Fruit fly (Drosophila melanogaster) whole organism, embryonic: ENCODE results near the gene Trm7-32.

ENCODE experiments used
- BtbVII ChIP-seq: fragments of 200-800 bp; sonication (Bioruptor generic); optimal IDR thresholded peaks from 3 replicates; lab custom pipeline; 2017; ENCODE audit warnings: missing biosample characterization, mild to moderate bottlenecking, missing genetic modification characterization
- CG10321 ChIP-seq: fragments of 200-800 bp; sonication (Bioruptor generic); IDR thresholded peaks from 2 replicates; pipeline ENCODE4 v1.3.6; 2022; ENCODE audit warnings: missing biosample characterization, missing genetic modification characterization
- CG11504 ChIP-seq: fragments of 200-800 bp; sonication (Bioruptor generic); optimal IDR thresholded peaks from 3 replicates; lab custom pipeline; 2019; ENCODE audit warnings: missing biosample characterization, mild to moderate bottlenecking, missing genetic modification characterization, moderate library complexity
- CG15601 ChIP-seq: fragments of 200-800 bp; sonication (Bioruptor generic); optimal IDR thresholded peaks from 3 replicates; lab custom pipeline; 2019; ENCODE audit warnings: missing biosample characterization, mild to moderate bottlenecking, missing genetic modification characterization, moderate library complexity
- CG17361 ChIP-seq: fragments of 200-800 bp; sonication (Bioruptor generic); IDR thresholded peaks from 3 replicates; pipeline ENCODE4 v1.3.6; 2022; ENCODE audit warnings: missing biosample characterization, missing genetic modification characterization
- CG17568 ChIP-seq: fragments of 200-800 bp; sonication (Bioruptor generic); optimal IDR thresholded peaks from 2 replicates; lab custom pipeline; 2018; ENCODE audit warnings: missing biosample characterization, mild to moderate bottlenecking, missing genetic modification characterization, moderate library complexity
- CG18764 ChIP-seq: fragments of 200-800 bp; sonication (Bioruptor generic); optimal IDR thresholded peaks from 3 replicates; lab custom pipeline; 2016; ENCODE audit warnings: missing biosample characterization, missing genetic modification characterization
- CG2116 ChIP-seq: fragments of 200-800 bp; sonication (Bioruptor generic); optimal IDR thresholded peaks from 3 replicates; lab custom pipeline; 2018; ENCODE audit warnings: missing biosample characterization, mild to moderate bottlenecking, missing genetic modification characterization
- CG30020 ChIP-seq: fragments of 200-800 bp; optimal IDR thresholded peaks from 2 replicates; lab custom pipeline; 2019; ENCODE audit warnings: missing biosample characterization, mild to moderate bottlenecking, missing genetic modification characterization, moderate library complexity
- CG30431 ChIP-seq: fragments of 200-800 bp; sonication (Bioruptor generic); optimal IDR thresholded peaks from 2 replicates; lab custom pipeline; 2017; ENCODE audit warnings: missing biosample characterization, missing genetic modification characterization
- CG31365 ChIP-seq: fragments of 200-800 bp; sonication (Bioruptor generic); optimal IDR thresholded peaks from 2 replicates; lab custom pipeline; 2018; ENCODE audit warnings: missing biosample characterization, mild to moderate bottlenecking, missing genetic modification characterization
- CG31441 ChIP-seq: fragments of 200-800 bp; sonication (Bioruptor generic); IDR thresholded peaks from 2 replicates; pipeline ENCODE4 v1.3.6; 2022; ENCODE audit warnings: missing biosample characterization, missing genetic modification characterization
- CG32532 ChIP-seq: fragments of 200-800 bp; sonication (Bioruptor generic); IDR thresholded peaks from 2 replicates; pipeline ENCODE4 v1.3.6; 2022; ENCODE audit warnings: missing biosample characterization, missing genetic modification characterization
- CG33213 ChIP-seq: fragments of 200-800 bp; sonication (Bioruptor generic); optimal IDR thresholded peaks from 3 replicates; lab custom pipeline; 2016; ENCODE audit warnings: missing biosample characterization, missing genetic modification characterization
- CG34376 ChIP-seq: fragments of 200-800 bp; sonication (Bioruptor generic); optimal IDR thresholded peaks from 2 replicates; lab custom pipeline; 2018; ENCODE audit warnings: missing biosample characterization, mild to moderate bottlenecking, missing genetic modification characterization
- CG4617 ChIP-seq: fragments of 200-800 bp; sonication (Bioruptor generic); optimal IDR thresholded peaks from 3 replicates; lab custom pipeline; 2016; ENCODE audit warnings: missing biosample characterization, missing genetic modification characterization, borderline replicate concordance
- CG4854 ChIP-seq: fragments of 200-800 bp; sonication (Bioruptor generic); optimal IDR thresholded peaks from 2 replicates; lab custom pipeline; 2016; ENCODE audit warnings: missing biosample characterization, missing genetic modification characterization, inconsistent platforms
- CG9876 ChIP-seq: fragments of 200-800 bp; sonication (Bioruptor generic); optimal IDR thresholded peaks from 2 replicates; lab custom pipeline; 2016; ENCODE audit warnings: missing biosample characterization, missing genetic modification characterization
- D19B ChIP-seq: fragments of 200-800 bp; sonication (Bioruptor generic); optimal IDR thresholded peaks from 2 replicates; lab custom pipeline; 2017; ENCODE audit warnings: missing biosample characterization, mild to moderate bottlenecking, missing genetic modification characterization
- Dip3 ChIP-seq: fragments of 200-800 bp; sonication (Bioruptor generic); optimal IDR thresholded peaks from 3 replicates; lab custom pipeline; 2016; ENCODE audit warnings: missing biosample characterization, missing genetic modification characterization
- Fer1 ChIP-seq: fragments of 200-800 bp; sonication (Bioruptor generic); optimal IDR thresholded peaks from 2 replicates; lab custom pipeline; 2017; ENCODE audit warnings: missing biosample characterization, mild to moderate bottlenecking, missing genetic modification characterization
- HLH54F ChIP-seq: fragments of 200-800 bp; sonication (Bioruptor generic); optimal IDR thresholded peaks from 3 replicates; lab custom pipeline; 2016; ENCODE audit warnings: missing biosample characterization, missing genetic modification characterization
- HmgD ChIP-seq: fragments of 200-800 bp; sonication (Bioruptor generic); optimal IDR thresholded peaks from 3 replicates; lab custom pipeline; 2016; ENCODE audit warnings: missing biosample characterization, missing genetic modification characterization
- Lim3 ChIP-seq: fragments of 200-800 bp; sonication (Bioruptor generic); IDR thresholded peaks from 2 replicates; pipeline ENCODE4 v1.3.6; 2022; ENCODE audit warnings: missing biosample characterization, missing genetic modification characterization
- NC2α ChIP-seq: fragments of 200-800 bp; sonication (Bioruptor generic); optimal IDR thresholded peaks from 2 replicates; lab custom pipeline; 2016; ENCODE audit warnings: missing biosample characterization, missing genetic modification characterization
- Nf-YB ChIP-seq: fragments of 200-800 bp; sonication (Bioruptor generic); optimal IDR thresholded peaks from 3 replicates; lab custom pipeline; 2019; ENCODE audit warnings: missing biosample characterization, mild to moderate bottlenecking, missing genetic modification characterization, moderate library complexity
- Oaz ChIP-seq: fragments of 200-800 bp; sonication (Bioruptor generic); IDR thresholded peaks from 2 replicates; pipeline ENCODE4 v1.3.6; 2022; ENCODE audit warnings: missing biosample characterization, missing genetic modification characterization
- Optix ChIP-seq: fragments of 200-800 bp; sonication (Bioruptor generic); IDR thresholded peaks from 3 replicates; pipeline ENCODE4 v1.3.6; 2022; ENCODE audit warnings: missing biosample characterization, missing genetic modification characterization
- Scr ChIP-seq: fragments of 200-800 bp; sonication (Bioruptor generic); IDR thresholded peaks from 2 replicates; pipeline ENCODE4 v1.3.6; 2022; ENCODE audit warnings: missing biosample characterization, missing genetic modification characterization; ENCODE audit not compliant: partially characterized antibody
- Sry-β ChIP-seq: fragments of 200-800 bp; sonication (Bioruptor generic); optimal IDR thresholded peaks from 2 replicates; lab custom pipeline; 2018; ENCODE audit warnings: missing biosample characterization, mild to moderate bottlenecking, missing genetic modification characterization, moderate library complexity
- Taf1 ChIP-seq: fragments of 200-800 bp; sonication (Bioruptor generic); IDR thresholded peaks from 2 replicates; pipeline ENCODE4 v1.3.6; 2022; ENCODE audit warnings: missing biosample characterization, missing genetic modification characterization
- Trl ChIP-seq, 3 experiments: fragments of >200 bp in 2 of 3; fragments of 200-800 bp in 1 of 3; sonication (Bioruptor generic) in 1 of 3; optimal IDR thresholded peaks; 2 replicates in 1 of 3; 3 replicates in 2 of 3; lab custom pipeline; 2016 to 2017; ENCODE audit warnings: missing biosample characterization in 1 of 3, missing genetic modification characterization in 1 of 3
- bab2 ChIP-seq: fragments of 200-800 bp; sonication (Bioruptor generic); optimal IDR thresholded peaks from 2 replicates; lab custom pipeline; 2016; ENCODE audit warnings: missing biosample characterization, missing genetic modification characterization
- bigmax ChIP-seq: fragments of 200-800 bp; sonication (Bioruptor generic); optimal IDR thresholded peaks from 2 replicates; lab custom pipeline; 2018; ENCODE audit warnings: missing biosample characterization, mild to moderate bottlenecking, missing genetic modification characterization
- caup ChIP-seq: fragments of 200-800 bp; sonication (Bioruptor generic); optimal IDR thresholded peaks from 3 replicates; lab custom pipeline; 2017; ENCODE audit warnings: missing biosample characterization, mild to moderate bottlenecking, missing genetic modification characterization, moderate library complexity; ENCODE audit not compliant: severe bottlenecking
- dpn ChIP-seq, 2 experiments: fragments of 200-800 bp; sonication (Bioruptor generic); optimal IDR thresholded peaks; 3 replicates each; lab custom pipeline; 2016; ENCODE audit warnings: missing biosample characterization in 2 of 2, missing genetic modification characterization in 2 of 2
- ftz-f1 ChIP-seq: fragments of 200-800 bp; sonication (Bioruptor generic); optimal IDR thresholded peaks from 2 replicates; lab custom pipeline; 2016; ENCODE audit warnings: missing biosample characterization, missing genetic modification characterization
- gfzf ChIP-seq: fragments of 200-800 bp; sonication (Bioruptor generic); optimal IDR thresholded peaks from 2 replicates; lab custom pipeline; 2016; ENCODE audit warnings: missing biosample characterization, mild to moderate bottlenecking, missing genetic modification characterization, moderate library complexity
- inv ChIP-seq: fragments of 200-800 bp; sonication (Bioruptor generic); IDR thresholded peaks from 2 replicates; pipeline ENCODE4 v1.3.6; 2022; ENCODE audit warnings: missing biosample characterization, missing genetic modification characterization; ENCODE audit not compliant: partially characterized antibody
- jing ChIP-seq: fragments of 200-800 bp; sonication (Bioruptor generic); optimal IDR thresholded peaks from 2 replicates; lab custom pipeline; 2018; ENCODE audit warnings: missing biosample characterization, mild to moderate bottlenecking, missing genetic modification characterization
- jumu ChIP-seq: fragments of 200-800 bp; sonication (Bioruptor generic); optimal IDR thresholded peaks from 3 replicates; lab custom pipeline; 2016; ENCODE audit warnings: missing biosample characterization, missing genetic modification characterization
- lilli ChIP-seq: fragments of 200-800 bp; sonication (Bioruptor generic); optimal IDR thresholded peaks from 3 replicates; lab custom pipeline; 2016; ENCODE audit warnings: missing biosample characterization, missing genetic modification characterization
- peb ChIP-seq: fragments of 200-800 bp; sonication (Bioruptor generic); IDR thresholded peaks from 2 replicates; pipeline ENCODE4 v1.3.6; 2022; ENCODE audit warnings: missing biosample characterization, missing genetic modification characterization
- row ChIP-seq: fragments of 200-800 bp; sonication (Bioruptor generic); IDR thresholded peaks from 3 replicates; pipeline ENCODE4 v1.3.6; 2022; ENCODE audit warnings: missing biosample characterization, missing genetic modification characterization
- ssp ChIP-seq: fragments of 200-800 bp; sonication (Bioruptor generic); IDR thresholded peaks from 2 replicates; pipeline ENCODE4 v1.3.6; 2022; ENCODE audit warnings: missing biosample characterization, missing genetic modification characterization
- sug ChIP-seq: fragments of 200-800 bp; optimal IDR thresholded peaks from 2 replicates; lab custom pipeline; 2019; ENCODE audit warnings: missing biosample characterization, mild to moderate bottlenecking, missing genetic modification characterization, moderate library complexity
- trem ChIP-seq: fragments of 200-800 bp; optimal IDR thresholded peaks from 3 replicates; lab custom pipeline; 2019; ENCODE audit warnings: missing biosample characterization, mild to moderate bottlenecking, missing genetic modification characterization, moderate library complexity
- vnd ChIP-seq: fragments of 200-800 bp; sonication (Bioruptor generic); IDR thresholded peaks from 3 replicates; pipeline ENCODE4 v1.3.6; 2022; ENCODE audit warnings: missing biosample characterization, missing genetic modification characterization; ENCODE audit not compliant: partially characterized antibody

Trm7-32 gene

dm6 chr3R:17002218-17003110 is 38.0 kb upstream of the Trm7-32 start, which contains the start of the genes Sf3a1 and Irc (continued):
- TF ChIP-seq vnd (GFP tag; lab: Robert Waterston, UW): peak; percentile 94
- TF ChIP-seq CG4854 (GFP tag; lab: Kevin White, UChicago): no peak
- TF ChIP-seq caup (GFP tag; lab: Kevin White, UChicago): no peak
- TF ChIP-seq CG33213 (GFP tag; lab: Kevin White, UChicago): peak; percentile 62
- TF ChIP-seq CG9876 (GFP tag; lab: Kevin White, UChicago): peak; percentile 32
- TF ChIP-seq HLH54F (GFP tag; lab: Kevin White, UChicago): peak; percentile 13
- TF ChIP-seq CG18764: no peak
- TF ChIP-seq CG31365: no peak
- peak; percentile 9 for TF ChIP-seq Fer1 (GFP tag; lab: Kevin White, UChicago)
- TF ChIP-seq CG17568 (GFP tag; lab: Kevin White, UChicago): peak; percentile 100
- peak; percentile 94 for TF ChIP-seq Scr
- peak; percentile 90 for TF ChIP-seq CG4617 (GFP tag; lab: Kevin White, UChicago)
- TF ChIP-seq inv: peak; percentile 94
- peak; percentile 2 for TF ChIP-seq ftz-f1
- TF ChIP-seq D19B (GFP tag; lab: Kevin White, UChicago): no peak
- no peak for TF ChIP-seq NC2α (GFP tag; lab: Kevin White, UChicago)
- TF ChIP-seq Lim3 (GFP tag; lab: Robert Waterston, UW): no peak
- TF ChIP-seq Trl (optimal IDR thresholded peaks at IDR 0.05; lab: Kevin White, UChicago): no peak
- TF ChIP-seq Trl (GFP tag; optimal IDR thresholded peaks at IDR 0.05; lab: Kevin White, UChicago): peak; percentile 45
- no peak for TF ChIP-seq Taf1 (GFP tag; lab: Robert Waterston, UW)
- TF ChIP-seq CG30431 (GFP tag; lab: Kevin White, UChicago): no peak
- TF ChIP-seq Nf-YB: no peak
- TF ChIP-seq CG31441 (GFP tag; lab: Robert Waterston, UW): no peak
- TF ChIP-seq BtbVII (GFP tag; lab: Kevin White, UChicago): peak; percentile 0
- TF ChIP-seq row (GFP tag; lab: Robert Waterston, UW): peak; percentile 87
- no peak for TF ChIP-seq jing (GFP tag; lab: Kevin White, UChicago)
- TF ChIP-seq Optix (GFP tag; lab: Robert Waterston, UW): no peak
- peak; percentile 50 for TF ChIP-seq sug (tag; lab: Kevin White, UChicago)
- TF ChIP-seq trem (tag; lab: Kevin White, UChicago): peak; percentile 75
- TF ChIP-seq bigmax (GFP tag; lab: Kevin White, UChicago): no peak
- TF ChIP-seq gfzf: peak; percentile 52
- peak; percentile 46 for TF ChIP-seq CG32532 (GFP tag; lab: Robert Waterston, UW)
- peak; percentile 91 for TF ChIP-seq CG34376
- no peak for TF ChIP-seq CG11504 (tag; lab: Kevin White, UChicago)
- TF ChIP-seq Sry-β (GFP tag; lab: Kevin White, UChicago): peak; percentile 21
- peak; percentile 79 for TF ChIP-seq CG2116
- peak; percentile 24 to 52 for TF ChIP-seq dpn (GFP tag; optimal IDR thresholded peaks at IDR 0.05; lab: Kevin White, UChicago)
- TF ChIP-seq HmgD (GFP tag; lab: Kevin White, UChicago): peak; percentile 87
- peak; percentile 25; the same call in 1 of the 2 replicates for TF ChIP-seq ssp (GFP tag; lab: Robert Waterston, UW)
- TF ChIP-seq lilli (GFP tag; lab: Kevin White, UChicago): peak; percentile 59
- peak; percentile 18 for TF ChIP-seq CG30020 (tag; lab: Kevin White, UChicago)
- TF ChIP-seq CG15601 (tag; lab: Kevin White, UChicago): peak; percentile 2
- TF ChIP-seq Dip3 (GFP tag; lab: Kevin White, UChicago): no peak
- no peak for TF ChIP-seq Oaz (GFP tag; lab: Robert Waterston, UW)
- TF ChIP-seq CG10321 (GFP tag; lab: Robert Waterston, UW): no peak
- peak; percentile 13 for TF ChIP-seq bab2
- TF ChIP-seq CG17361 (GFP tag; lab: Robert Waterston, UW): no peak
- TF ChIP-seq jumu: peak; percentile 46
- TF ChIP-seq peb: no peak
